Fruit fly (Drosophila melanogaster): ENCODE measurements around the gene CG33946.

CG33946 gene

DNA sequence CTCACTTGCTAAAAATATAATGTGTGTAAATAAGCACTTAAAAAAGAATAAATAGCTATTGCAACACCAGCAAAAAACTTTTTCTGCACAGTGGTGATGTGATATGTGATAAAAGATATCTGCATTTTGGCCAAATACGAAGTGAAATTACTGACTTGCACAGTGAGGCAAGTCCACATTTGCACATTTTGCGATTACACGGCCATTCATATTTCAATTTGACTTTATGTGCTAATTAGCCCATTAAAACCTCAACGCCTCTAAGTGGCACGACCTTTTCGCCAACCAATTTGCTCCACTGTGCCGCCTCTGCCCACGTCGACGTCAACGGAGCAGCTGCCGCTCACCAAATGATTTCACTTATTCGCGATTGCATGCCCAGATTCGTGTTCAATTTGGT lies at the start of gene CG33946:
CG33946 (plus strand) TSS at position 392 of the 400 bp plus-strand sequence.
- TF ChIP-seq CG8632 (GFP tag; optimal IDR thresholded peaks at IDR 0.05), result peak; percentile 37
- TF ChIP-seq Blimp-1 (GFP tag; optimal IDR thresholded peaks at IDR 0.05), result peak; percentile 44
- no peak for TF ChIP-seq dsx (GFP tag; optimal IDR thresholded peaks at IDR 0.05; ENCODE audit: poor library complexity, severe bottlenecking)
- peak; percentile 76 for TF ChIP-seq CG15336 (GFP tag; IDR thresholded peaks at IDR 0.05)
- TF ChIP-seq CG34406 (GFP tag; optimal IDR thresholded peaks at IDR 0.05), result peak; percentile 38
- TF ChIP-seq Smox (GFP tag; optimal IDR thresholded peaks at IDR 0.05), result peak; percentile 74
- TF ChIP-seq Eip93F (GFP tag; optimal IDR thresholded peaks at IDR 0.05), result no peak
- peak; percentile 61 for TF ChIP-seq CG11902 (GFP tag; optimal IDR thresholded peaks at IDR 0.05)
- peak; percentile 58 for TF ChIP-seq lz (GFP tag; optimal IDR thresholded peaks at IDR 0.05)
- TF ChIP-seq Hr38 (GFP tag; optimal IDR thresholded peaks at IDR 0.05), result no peak
- TF ChIP-seq CG6163 (GFP tag; IDR thresholded peaks at IDR 0.05), result peak; percentile 82
- no peak for TF ChIP-seq CG9139 (GFP tag; optimal IDR thresholded peaks at IDR 0.05)
- peak; percentile 51; the same call in 1 of the 3 replicates for TF ChIP-seq CG8119 (GFP tag; IDR thresholded peaks at IDR 0.05)
- no peak for TF ChIP-seq CG1621 (tag; optimal IDR thresholded peaks at IDR 0.05)
- TF ChIP-seq Met (GFP tag; optimal IDR thresholded peaks at IDR 0.05), result peak; percentile 70
- peak; percentile 60 for TF ChIP-seq Hr4 (GFP tag; optimal IDR thresholded peaks at IDR 0.05)
- TF ChIP-seq CG11294 (GFP tag; IDR thresholded peaks at IDR 0.05), result peak; percentile 71
- no peak for TF ChIP-seq CG6808 (GFP tag; optimal IDR thresholded peaks at IDR 0.05)
- TF ChIP-seq Gug (GFP tag; IDR thresholded peaks at IDR 0.05), result peak; percentile 59
- TF ChIP-seq svp (GFP tag), result peak; percentile 87
- no peak for TF ChIP-seq dac (GFP tag; optimal IDR thresholded peaks at IDR 0.05)
- TF ChIP-seq CG10669 (GFP tag; optimal IDR thresholded peaks at IDR 0.05), result peak; percentile 1
- no peak for TF ChIP-seq fd59A (GFP tag; optimal IDR thresholded peaks at IDR 0.05)
- TF ChIP-seq Sox102F (GFP tag; optimal IDR thresholded peaks at IDR 0.05), result peak; percentile 53
- TF ChIP-seq Lpt (GFP tag; optimal IDR thresholded peaks at IDR 0.05), result peak; percentile 41
- TF ChIP-seq achi (GFP tag; optimal IDR thresholded peaks at IDR 0.05), result peak; percentile 53
- TF ChIP-seq salr (GFP tag; optimal IDR thresholded peaks at IDR 0.05), result peak in 1 of 2 experiments; percentile 48
- peak; percentile 74 for TF ChIP-seq esn (GFP tag; optimal IDR thresholded peaks at IDR 0.05)
- TF ChIP-seq OdsH (GFP tag; optimal IDR thresholded peaks at IDR 0.05), result peak; percentile 57
- TF ChIP-seq CG6854 (GFP tag; optimal IDR thresholded peaks at IDR 0.05), result no peak
- peak; percentile 39 for TF ChIP-seq CG6792 (GFP tag; optimal IDR thresholded peaks at IDR 0.05)
- TF ChIP-seq fd85E (GFP tag; optimal IDR thresholded peaks at IDR 0.05), result no peak
- TF ChIP-seq Sox15 (GFP tag; optimal IDR thresholded peaks at IDR 0.05), result peak; percentile 57
- TF ChIP-seq eg (GFP tag; IDR thresholded peaks at IDR 0.05), result peak; percentile 83
- no peak for TF ChIP-seq ss (GFP tag; optimal IDR thresholded peaks at IDR 0.05)
- TF ChIP-seq net (GFP tag; optimal IDR thresholded peaks at IDR 0.05), result peak; percentile 42
- peak; percentile 76 for TF ChIP-seq CG3919 (GFP tag; optimal IDR thresholded peaks at IDR 0.05)
- peak; percentile 70 for TF ChIP-seq Sox14 (GFP tag; optimal IDR thresholded peaks at IDR 0.05)
- peak; percentile 58 for TF ChIP-seq acj6 (GFP tag; optimal IDR thresholded peaks at IDR 0.05)
- peak; percentile 57 for TF ChIP-seq CG11762 (GFP tag; optimal IDR thresholded peaks at IDR 0.05; ENCODE audit: insufficient read depth)
- peak; percentile 85 for TF ChIP-seq Hr39 (GFP tag; optimal IDR thresholded peaks at IDR 0.05)
- TF ChIP-seq CG7368 (GFP tag; optimal IDR thresholded peaks at IDR 0.05), result peak; percentile 39
- TF ChIP-seq CG31627 (GFP tag; optimal IDR thresholded peaks at IDR 0.05), result peak; percentile 86
- peak; percentile 3 for TF ChIP-seq CG3032 (tag; optimal IDR thresholded peaks at IDR 0.05)
- peak; percentile 10 for TF ChIP-seq Ets96B (tag; optimal IDR thresholded peaks at IDR 0.05)
- TF ChIP-seq CG4318 (GFP tag; optimal IDR thresholded peaks at IDR 0.05), result peak; percentile 40
- TF ChIP-seq topi (GFP tag; optimal IDR thresholded peaks at IDR 0.05), result peak; percentile 75
- peak; percentile 35 for TF ChIP-seq vri (GFP tag; optimal IDR thresholded peaks at IDR 0.05)
- TF ChIP-seq CG8319 (GFP tag; optimal IDR thresholded peaks at IDR 0.05), result peak; percentile 40
- no peak for TF ChIP-seq fkh (GFP tag; optimal IDR thresholded peaks at IDR 0.05)
- TF ChIP-seq CG10631 (GFP tag; optimal IDR thresholded peaks at IDR 0.05), result peak; percentile 49
- peak; percentile 40 for TF ChIP-seq CG6276 (GFP tag; optimal IDR thresholded peaks at IDR 0.05)

Measured in whole organism, prepupa.